Fruit fly (Drosophila melanogaster): ENCODE results near the gene CG6707.

The CG6707 gene

dm6 chr3L:9855784-9856426, 42.5 kb downstream of the CG6707 start (continued):
- peak; percentile 97 for TF ChIP-seq trem (tag; optimal IDR thresholded peaks at IDR 0.05)
- TF ChIP-seq Dbx (GFP tag; IDR thresholded peaks at IDR 0.05): peak; percentile 81
- TF ChIP-seq Taf1 (GFP tag; IDR thresholded peaks at IDR 0.05): peak; percentile 73
- peak; percentile 96 for TF ChIP-seq CG8290 (GFP tag; optimal IDR thresholded peaks at IDR 0.05)
- TF ChIP-seq CG8290 (tag; optimal IDR thresholded peaks at IDR 0.05): peak; percentile 90 to 97
- no peak for TF ChIP-seq Dll (GFP tag; IDR thresholded peaks at IDR 0.05; ENCODE audit: partially characterized antibody)
- peak; percentile 97 for TF ChIP-seq stc (GFP tag; IDR thresholded peaks at IDR 0.05)
- no peak for TF ChIP-seq hb (GFP tag; IDR thresholded peaks at IDR 0.05; ENCODE audit: partially characterized antibody)
- TF ChIP-seq chinmo (GFP tag; IDR thresholded peaks at IDR 0.05; ENCODE audit: partially characterized antibody): 0 out of 4 replicates have a peak, but pooled peaks have one; percentile 48
- TF ChIP-seq CG11456 (GFP tag; IDR thresholded peaks at IDR 0.05): peak; percentile 93
- TF ChIP-seq z (GFP tag; IDR thresholded peaks at IDR 0.05): peak; percentile 81; the same call in 2 of the 3 replicates
- TF ChIP-seq crol (GFP tag; IDR thresholded peaks at IDR 0.05): peak; percentile 81
- TF ChIP-seq Blimp-1 (GFP tag; optimal IDR thresholded peaks at IDR 0.05): peak; percentile 99
- no peak for TF ChIP-seq br (optimal IDR thresholded peaks at IDR 0.05)
- TF ChIP-seq lbe (GFP tag; optimal IDR thresholded peaks at IDR 0.05): peak; percentile 81
- peak; percentile 90 for TF ChIP-seq CG7987 (GFP tag; optimal IDR thresholded peaks at IDR 0.05)
- TF ChIP-seq Dp (GFP tag; optimal IDR thresholded peaks at IDR 0.05): no peak
- no peak for TF ChIP-seq pita (GFP tag; optimal IDR thresholded peaks at IDR 0.05)
- peak; percentile 95 for TF ChIP-seq E2f1 (GFP tag; IDR thresholded peaks at IDR 0.05)
- peak; percentile 58 for TF ChIP-seq abd-A (tag; optimal IDR thresholded peaks at IDR 0.05)
- no peak for TF ChIP-seq zen2 (GFP tag; IDR thresholded peaks at IDR 0.05; ENCODE audit: partially characterized antibody)
- no peak for TF ChIP-seq gfzf (GFP tag; optimal IDR thresholded peaks at IDR 0.05)
- TF ChIP-seq CG4328 (GFP tag; optimal IDR thresholded peaks at IDR 0.05): peak; percentile 94
- TF ChIP-seq sisA (GFP tag; IDR thresholded peaks at IDR 0.05): peak; percentile 96
- TF ChIP-seq vfl (GFP tag; optimal IDR thresholded peaks at IDR 0.05): peak; percentile 89
- peak; percentile 93 for TF ChIP-seq Lhr (GFP tag; optimal IDR thresholded peaks at IDR 0.05)
- peak; percentile 47 for TF ChIP-seq exex (tag; optimal IDR thresholded peaks at IDR 0.05)
- peak; percentile 93 for TF ChIP-seq NK7.1 (GFP tag; optimal IDR thresholded peaks at IDR 0.05)
- no peak for TF ChIP-seq Dfd (GFP tag; optimal IDR thresholded peaks at IDR 0.05)
- TF ChIP-seq Optix (GFP tag; IDR thresholded peaks at IDR 0.05): peak; percentile 98
- TF ChIP-seq PHDP (tag; optimal IDR thresholded peaks at IDR 0.05): peak; percentile 93
- peak; percentile 73 for TF ChIP-seq CG15514 (GFP tag; optimal IDR thresholded peaks at IDR 0.05)
- TF ChIP-seq pum (GFP tag; optimal IDR thresholded peaks at IDR 0.05): peak; percentile 99
- no peak for TF ChIP-seq hth (optimal IDR thresholded peaks at IDR 0.05)
- peak; percentile 97 for TF ChIP-seq CG2202 (tag; optimal IDR thresholded peaks at IDR 0.05)
- TF ChIP-seq CG9876 (GFP tag; optimal IDR thresholded peaks at IDR 0.05): peak; percentile 86
- TF ChIP-seq CG1647 (GFP tag; optimal IDR thresholded peaks at IDR 0.05): peak; percentile 93
- peak in 1 of 2 experiments; percentile 93 for TF ChIP-seq Hr78 (GFP tag; optimal IDR thresholded peaks at IDR 0.05)
- peak; percentile 97 for TF ChIP-seq so (GFP tag; IDR thresholded peaks at IDR 0.05)
- peak; percentile 92 for TF ChIP-seq Meics (GFP tag; optimal IDR thresholded peaks at IDR 0.05)
- TF ChIP-seq CG9609 (GFP tag; optimal IDR thresholded peaks at IDR 0.05): peak; percentile 97
- TF ChIP-seq CG17359 (tag; optimal IDR thresholded peaks at IDR 0.05): peak; percentile 99
- TF ChIP-seq CG17361 (GFP tag; IDR thresholded peaks at IDR 0.05): peak; percentile 85
- peak; percentile 97 for TF ChIP-seq Dad (GFP tag; optimal IDR thresholded peaks at IDR 0.05)
- peak; percentile 60 for TF ChIP-seq CG2116 (GFP tag; optimal IDR thresholded peaks at IDR 0.05)
- peak; percentile 97 for TF ChIP-seq CG11504 (tag; optimal IDR thresholded peaks at IDR 0.05)
- peak; percentile 96 for TF ChIP-seq tio (GFP tag; optimal IDR thresholded peaks at IDR 0.05)
- TF ChIP-seq CG1529 (GFP tag; optimal IDR thresholded peaks at IDR 0.05): peak; percentile 98
- peak; percentile 97 for TF ChIP-seq CG32772 (GFP tag; IDR thresholded peaks at IDR 0.05)
- peak; percentile 97 for TF ChIP-seq ase (GFP tag; IDR thresholded peaks at IDR 0.05)

All from whole organism, embryonic.